Fruit fly (Drosophila melanogaster): ENCODE data around the gene Zmynd10.
A peak's percentile ranks its signal among the peaks of the same experiment; 100 is the strongest.

dm6 chr3L:13015823-13016465, 10.3 kb downstream of the Zmynd10 start, which contains the start of gene CG11267:
- peak; percentile 32 for TF ChIP-seq jing (GFP tag; optimal IDR thresholded peaks at IDR 0.05)
- TF ChIP-seq CG10147 (GFP tag; optimal IDR thresholded peaks at IDR 0.05), result peak; percentile 87
